Worm (Caenorhabditis elegans) whole organism, late embryonic: ENCODE data around the gene srg-13.
A peak's percentile ranks its signal among the peaks of the same experiment; 100 is the strongest.

Source experiments
- C08G9.2 ChIP-seq: sonication (generic microtip); optimal IDR thresholded peaks from 2 replicates; lab custom pipeline; 2016; ENCODE audit warnings: mild to moderate bottlenecking, missing genetic modification characterization, moderate library complexity, missing compliant biosample characterization
- C38D4.7 ChIP-seq: fragments of 200-800 bp; sonication (Bioruptor generic); optimal IDR thresholded peaks from 2 replicates; lab custom pipeline; 2018; ENCODE audit warnings: mild to moderate bottlenecking, missing genetic modification characterization, moderate library complexity, missing compliant biosample characterization
- K09A11.1 ChIP-seq: sonication (generic microtip); optimal IDR thresholded peaks from 2 replicates; lab custom pipeline; 2017; ENCODE audit warnings: antibody characterized with exemption, mild to moderate bottlenecking, missing genetic modification characterization, missing compliant biosample characterization; ENCODE audit not compliant: insufficient read depth
- Y22D7AL.16 ChIP-seq: sonication (generic microtip); optimal IDR thresholded peaks from 2 replicates; lab custom pipeline; 2016; ENCODE audit warnings: missing genetic modification characterization, missing compliant biosample characterization
- ama-1 ChIP-seq: fragments of 150-350 bp; optimal IDR thresholded peaks from 2 replicates; lab custom pipeline; 2014
- ceh-14 ChIP-seq: sonication (generic microtip); optimal IDR thresholded peaks from 2 replicates; lab custom pipeline; 2016; ENCODE audit warnings: missing genotype, missing genetic modification characterization, missing compliant biosample characterization
- ceh-18 ChIP-seq: sonication (generic microtip); optimal IDR thresholded peaks from 2 replicates; lab custom pipeline; 2016; ENCODE audit warnings: missing genetic modification characterization, missing compliant biosample characterization
- ceh-19 ChIP-seq: fragments of 200-800 bp; sonication (Bioruptor generic); optimal IDR thresholded peaks from 2 replicates; lab custom pipeline; 2018; ENCODE audit warnings: mild to moderate bottlenecking, missing genetic modification characterization, missing compliant biosample characterization
- ceh-22 ChIP-seq: sonication (generic microtip); optimal IDR thresholded peaks from 2 replicates; lab custom pipeline; 2017; ENCODE audit warnings: missing biosample characterization, missing genetic modification characterization
- ceh-24 ChIP-seq: sonication (generic microtip); optimal IDR thresholded peaks from 2 replicates; lab custom pipeline; 2016; ENCODE audit warnings: mild to moderate bottlenecking, missing genetic modification characterization, missing compliant biosample characterization
- ceh-34 ChIP-seq: sonication (generic microtip); optimal IDR thresholded peaks from 2 replicates; lab custom pipeline; 2016; ENCODE audit warnings: mild to moderate bottlenecking, missing genetic modification characterization, missing compliant biosample characterization
- ceh-48 ChIP-seq: sonication (generic microtip); optimal IDR thresholded peaks from 2 replicates; lab custom pipeline; 2016; ENCODE audit warnings: missing genetic modification characterization, inconsistent platforms, missing compliant biosample characterization
- ceh-6 ChIP-seq: fragments of 200-800 bp; sonication (Bioruptor generic); optimal IDR thresholded peaks from 2 replicates; lab custom pipeline; 2018; ENCODE audit warnings: mild to moderate bottlenecking, missing genetic modification characterization, missing compliant biosample characterization
- dmd-4 ChIP-seq: sonication (generic microtip); optimal IDR thresholded peaks from 2 replicates; lab custom pipeline; 2016; ENCODE audit warnings: borderline replicate concordance, missing genetic modification characterization, missing compliant biosample characterization
- dve-1 ChIP-seq: sonication (generic microtip); optimal IDR thresholded peaks from 2 replicates; lab custom pipeline; 2017; ENCODE audit warnings: antibody characterized with exemption, mild to moderate bottlenecking, missing genetic modification characterization, missing compliant biosample characterization
- eyg-1 ChIP-seq: sonication (generic microtip); optimal IDR thresholded peaks from 2 replicates; lab custom pipeline; 2016; ENCODE audit warnings: missing genotype, missing genetic modification characterization, missing compliant biosample characterization
- fkh-6 ChIP-seq: sonication (generic microtip); optimal IDR thresholded peaks from 2 replicates; lab custom pipeline; 2016; ENCODE audit warnings: missing genetic modification characterization, missing compliant biosample characterization
- gmeb-2 ChIP-seq: sonication (generic microtip); optimal IDR thresholded peaks from 2 replicates; lab custom pipeline; 2016; ENCODE audit warnings: missing genetic modification characterization, inconsistent platforms, missing compliant biosample characterization
- hlh-13 ChIP-seq: fragments of 200-800 bp; sonication (Bioruptor generic); optimal IDR thresholded peaks from 2 replicates; lab custom pipeline; 2018; ENCODE audit warnings: mild to moderate bottlenecking, missing genetic modification characterization, missing compliant biosample characterization
- hlh-30 ChIP-seq: sonication (generic microtip); optimal IDR thresholded peaks from 2 replicates; lab custom pipeline; 2017; ENCODE audit warnings: antibody characterized with exemption, missing genetic modification characterization, missing compliant biosample characterization; ENCODE audit not compliant: insufficient read depth
- hlh-6 ChIP-seq: sonication (generic microtip); optimal IDR thresholded peaks from 2 replicates; lab custom pipeline; 2016; ENCODE audit warnings: missing genotype, missing genetic modification characterization, missing compliant biosample characterization
- lim-6 ChIP-seq: sonication (generic microtip); optimal IDR thresholded peaks from 2 replicates; lab custom pipeline; 2016; ENCODE audit warnings: missing genetic modification characterization, missing compliant biosample characterization
- madf-2 ChIP-seq: sonication (generic microtip); optimal IDR thresholded peaks from 2 replicates; lab custom pipeline; 2017; ENCODE audit warnings: missing genetic modification characterization, missing compliant biosample characterization
- nhr-232 ChIP-seq: sonication (generic microtip); optimal IDR thresholded peaks from 2 replicates; lab custom pipeline; 2016; ENCODE audit warnings: missing genetic modification characterization, missing compliant biosample characterization
- npax-4 ChIP-seq: sonication (generic microtip); optimal IDR thresholded peaks from 2 replicates; lab custom pipeline; 2016; ENCODE audit warnings: missing genetic modification characterization, missing compliant biosample characterization
- pha-4 ChIP-seq: fragments of 150-350 bp; optimal IDR thresholded peaks from 2 replicates; lab custom pipeline; 2018; ENCODE audit warnings: missing biosample characterization, missing genetic modification reagents, missing genetic modification characterization
- rnt-1 ChIP-seq: sonication (generic microtip); optimal IDR thresholded peaks from 2 replicates; lab custom pipeline; 2016; ENCODE audit warnings: missing genetic modification characterization, missing compliant biosample characterization
- sox-2 ChIP-seq: fragments of 200-800 bp; sonication (Bioruptor generic); IDR thresholded peaks from 2 replicates; pipeline ENCODE4 v1.3.6; 2022; ENCODE audit warnings: missing genetic modification reagents, missing genetic modification characterization, missing compliant biosample characterization
- tbx-2 ChIP-seq: sonication (generic microtip); optimal IDR thresholded peaks from 2 replicates; lab custom pipeline; 2016; ENCODE audit warnings: missing genetic modification characterization, missing compliant biosample characterization
- ttx-3 ChIP-seq: sonication (generic microtip); optimal IDR thresholded peaks from 2 replicates; lab custom pipeline; 2016; ENCODE audit warnings: missing genetic modification reagents, missing genetic modification characterization, missing compliant biosample characterization
- unc-3 ChIP-seq, 2 experiments: fragments of 200-800 bp in 1 of 2; sonication (Bioruptor generic) in 1 of 2; sonication (generic microtip) in 1 of 2; conservative IDR thresholded peaks in 1 of 2; optimal IDR thresholded peaks in 1 of 2; 2 replicates each; pipeline versions ENCODE4 v1.3.6 to Lab custom; 2016 to 2022; ENCODE audit warnings: missing compliant biosample characterization in 2 of 2, missing genetic modification characterization in 2 of 2, missing genetic modification reagents in 1 of 2
- unc-42 ChIP-seq: sonication (generic microtip); optimal IDR thresholded peaks from 2 replicates; lab custom pipeline; 2016; ENCODE audit warnings: missing genotype, missing genetic modification characterization, missing compliant biosample characterization
- zip-5 ChIP-seq: sonication (generic microtip); optimal IDR thresholded peaks from 2 replicates; lab custom pipeline; 2016; ENCODE audit warnings: missing genetic modification characterization, missing compliant biosample characterization

srg-13 gene

DNA sequence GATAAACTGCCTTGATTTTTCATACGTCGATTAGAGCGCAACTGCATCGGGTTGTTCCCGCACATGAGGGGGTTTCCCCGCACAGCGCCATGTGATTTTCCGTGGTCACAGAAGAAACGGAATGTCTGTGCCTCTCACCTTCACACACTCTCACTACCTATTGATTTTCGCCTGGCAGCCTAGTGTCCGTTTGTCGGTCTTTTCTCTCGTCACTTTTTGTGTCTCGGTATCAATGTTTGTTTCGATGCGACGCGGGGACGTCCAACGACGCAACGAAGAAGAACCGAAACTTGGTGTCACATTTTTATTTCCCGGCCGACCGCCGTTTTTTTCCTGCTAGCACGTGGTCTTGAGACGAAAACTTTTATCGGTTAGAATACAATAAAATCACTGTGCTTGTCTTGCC lies 22.7 kb upstream of the srg-13 start (continued):
- peak; percentile 83 for TF ChIP-seq ceh-34
- TF ChIP-seq eyg-1 (tag; lab: Kevin White, UChicago) = no peak
- TF ChIP-seq nhr-232 (tag; lab: Kevin White, UChicago) = no peak
- TF ChIP-seq unc-42 (tag; lab: Kevin White, UChicago) = peak; percentile 65
- TF ChIP-seq hlh-6 (tag; lab: Kevin White, UChicago) = no peak
- TF ChIP-seq gmeb-2 (tag; lab: Kevin White, UChicago) = no peak
- TF ChIP-seq madf-2 (tag; lab: Kevin White, UChicago) = peak; percentile 37
- peak; percentile 80 for TF ChIP-seq dve-1
- TF ChIP-seq C38D4.7 (GFP tag; lab: Kevin White, UChicago) = no peak
- TF ChIP-seq dmd-4 (tag; lab: Kevin White, UChicago) = no peak
- TF ChIP-seq pha-4 (tag; lab: Kevin White, UChicago) = no peak
- TF ChIP-seq Y22D7AL.16 (tag; lab: Kevin White, UChicago) = no peak
- no peak for TF ChIP-seq ceh-22 (tag; lab: Kevin White, UChicago)
- TF ChIP-seq K09A11.1 (tag; lab: Kevin White, UChicago) = peak; percentile 43
- TF ChIP-seq lim-6 = no peak

DNA sequence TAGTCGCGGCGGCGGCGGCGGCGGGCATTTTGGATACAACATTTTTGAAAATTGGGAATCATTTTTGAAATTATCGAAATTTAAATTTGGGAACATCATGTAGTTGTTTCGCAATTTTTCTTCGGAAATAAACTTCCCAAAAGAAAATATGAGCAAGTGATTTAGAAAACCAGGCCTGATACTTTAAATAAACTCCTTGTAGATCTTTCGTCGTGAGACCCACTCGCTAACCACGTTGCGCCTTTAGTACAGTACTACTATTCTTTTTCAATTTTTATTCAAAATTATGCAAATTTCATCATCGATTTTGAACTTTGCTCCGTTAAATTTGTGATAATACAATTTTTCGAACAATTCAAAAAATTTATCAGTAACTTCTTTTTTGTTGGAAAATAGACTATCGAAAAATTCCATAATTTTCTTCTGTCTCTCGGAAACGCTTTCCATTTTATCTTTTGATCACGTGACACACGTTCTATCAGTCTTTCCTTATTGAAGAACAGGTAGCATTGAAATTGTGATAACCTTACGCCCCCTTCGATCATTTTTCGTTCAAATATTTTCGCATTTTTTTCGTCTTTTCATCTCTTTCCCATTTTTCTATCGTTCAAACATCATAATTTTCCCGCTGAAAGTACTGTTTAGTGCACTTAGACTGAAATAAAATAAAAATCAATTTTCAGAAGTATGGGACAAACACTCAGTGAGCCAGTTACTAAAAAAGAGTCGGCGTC lies 22.1 kb upstream of the srg-13 start, which contains the start of gene ppm-2:
TSS of gene ppm-2 (plus strand) at position 684 of the 734 bp plus-strand sequence.
- TF ChIP-seq hlh-30 (tag; lab: Kevin White, UChicago) = peak; percentile 35
- no peak for TF ChIP-seq sox-2
- TF ChIP-seq, all 69 proteins: peak for 1

DNA sequence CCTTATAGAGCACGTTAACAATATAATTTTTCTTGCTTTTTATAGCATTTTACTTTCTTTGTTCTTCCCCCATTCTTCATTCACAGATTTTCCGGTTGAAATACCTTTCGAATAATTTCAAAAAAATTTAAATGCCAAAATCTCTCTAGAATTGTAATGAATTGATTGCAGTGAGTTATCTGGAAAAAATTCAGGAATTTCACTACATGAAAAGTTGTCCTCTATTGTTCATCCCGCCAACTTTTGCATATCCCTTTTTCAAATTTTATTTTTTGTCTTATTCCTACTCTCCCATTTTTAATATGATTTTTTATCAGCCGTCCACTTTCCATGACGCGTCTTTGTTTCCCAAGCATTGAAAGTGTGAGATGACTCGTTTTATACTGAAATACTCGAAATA lies 18.7 kb upstream of the srg-13 start:
- TF ChIP-seq unc-3 (GFP tag; conservative IDR thresholded peaks at IDR 0.05; lab: Robert Waterston, UW) (no peak), unc-3 (tag; optimal IDR thresholded peaks at IDR 0.05; lab: Kevin White, UChicago) (no peak), zip-5 (tag; lab: Kevin White, UChicago) (no peak), ceh-19 (GFP tag; lab: Kevin White, UChicago) (no peak), C08G9.2 (tag; lab: Kevin White, UChicago) (no peak), hlh-13 (GFP tag; lab: Kevin White, UChicago) (no peak), npax-4 (tag; lab: Kevin White, UChicago) (no peak), rnt-1 (tag; lab: Kevin White, UChicago) (no peak), ama-1 (no peak), ceh-24 (tag; lab: Kevin White, UChicago) (no peak), hlh-6 (tag; lab: Kevin White, UChicago) (no peak), ceh-14 (tag; lab: Kevin White, UChicago) (no peak), C38D4.7 (GFP tag; lab: Kevin White, UChicago) (no peak), ceh-6 (GFP tag; lab: Kevin White, UChicago) (no peak)

DNA sequence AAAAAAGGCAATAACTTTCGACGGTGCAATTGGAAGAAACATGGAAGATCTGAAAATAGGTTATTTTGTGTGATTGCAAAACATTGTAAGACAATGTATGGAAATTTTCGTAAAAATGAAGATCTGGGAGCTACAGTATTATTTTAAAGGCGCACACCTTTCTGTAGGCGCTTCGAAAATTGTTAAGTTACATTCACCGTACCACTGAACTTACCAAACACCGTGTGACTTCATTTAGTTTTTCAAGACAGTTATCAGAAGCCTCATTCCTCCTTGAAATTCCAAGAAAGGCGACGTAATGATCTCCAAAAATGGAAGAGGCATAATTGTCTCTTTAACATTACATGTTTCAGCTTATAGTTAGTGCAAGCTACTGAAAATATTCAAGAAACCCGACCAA lies 18.1 kb upstream of the srg-13 start:
- TF ChIP-seq gmeb-2 (tag; lab: Kevin White, UChicago) (no peak), fkh-6 (tag; lab: Kevin White, UChicago) (no peak), ceh-19 (GFP tag; lab: Kevin White, UChicago) (no peak)

DNA sequence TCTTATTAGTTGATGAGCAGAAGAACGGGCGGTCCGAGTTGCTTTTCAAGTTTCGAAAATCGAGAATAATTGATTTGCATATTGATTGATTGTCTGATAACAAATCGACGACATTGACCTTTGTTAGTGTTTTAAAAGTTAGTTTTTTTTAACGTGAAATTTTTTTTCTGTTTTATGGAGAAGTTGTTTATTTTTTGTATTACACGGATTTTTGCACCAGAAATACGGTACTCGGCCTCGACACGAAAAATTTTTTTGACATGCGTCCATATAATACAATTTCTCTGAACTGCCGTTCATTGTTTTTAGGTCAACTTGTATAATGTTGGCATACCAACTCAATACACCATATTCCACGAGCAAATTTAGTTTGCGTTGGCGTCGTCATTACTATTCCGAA lies 16.6 kb upstream of the srg-13 start, which contains the start of gene T23F11.2:
TSS of gene T23F11.2 (minus strand) at position 101 of the 400 bp plus-strand sequence.
- TF ChIP-seq ceh-48 (tag; lab: Kevin White, UChicago) (no peak), dve-1 (no peak), Y22D7AL.16 (tag; lab: Kevin White, UChicago) (no peak), hlh-6 (tag; lab: Kevin White, UChicago) (no peak), tbx-2 (no peak), ceh-22 (tag; lab: Kevin White, UChicago) (no peak), unc-3 (GFP tag; conservative IDR thresholded peaks at IDR 0.05; lab: Robert Waterston, UW) (no peak), unc-3 (tag; optimal IDR thresholded peaks at IDR 0.05; lab: Kevin White, UChicago) (no peak), ceh-18 (no peak), eyg-1 (tag; lab: Kevin White, UChicago) (no peak), ttx-3 (no peak)
